Worm (Caenorhabditis elegans): ENCODE measurements around the gene F23D12.11.

- no peak for TF ChIP-seq unc-55 (GFP tag; optimal IDR thresholded peaks at IDR 0.05)
- no peak for TF ChIP-seq pag-3 (tag; optimal IDR thresholded peaks at IDR 0.05; ENCODE audit: borderline replicate concordance)
- TF ChIP-seq nhr-11 (tag; optimal IDR thresholded peaks at IDR 0.05) = no peak
- no peak for TF ChIP-seq ceh-24 (tag; optimal IDR thresholded peaks at IDR 0.05)
- no peak for TF ChIP-seq pax-1 (tag; optimal IDR thresholded peaks at IDR 0.05)
Observed at ce11 chrX:14415641-14416040, 8.9 kb downstream of the F23D12.11 start, which contains the start of gene F23D12.10.
